Worm (Caenorhabditis elegans) whole organism, L4 larva: ENCODE measurements around the gene C45G9.9.

Source experiments
- Y105C5A.15 ChIP-seq: fragments of 200-800 bp; sonication (Bioruptor generic); IDR thresholded peaks from 2 replicates; pipeline ENCODE4 v1.3.6; 2022; ENCODE audit warnings: missing genetic modification characterization, missing compliant biosample characterization
- egl-27 ChIP-seq: sonication (generic microtip); optimal IDR thresholded peaks from 3 replicates; lab custom pipeline; 2017; ENCODE audit warnings: missing biosample characterization, missing genetic modification reagents, missing genetic modification characterization
- lin-13 ChIP-seq: fragments of 150-350 bp; optimal IDR thresholded peaks from 2 replicates; lab custom pipeline; 2014; ENCODE audit warnings: missing biosample characterization, missing genetic modification reagents, missing genetic modification characterization
- lsy-2 ChIP-seq, 2 experiments: fragments of 150-350 bp in 1 of 2; sonication (generic microtip) in 1 of 2; optimal IDR thresholded peaks; 2 replicates each; lab custom pipeline; 2014 to 2017; ENCODE audit warnings: missing biosample characterization in 2 of 2, missing genetic modification characterization in 2 of 2
- mxl-2 ChIP-seq: fragments of 200-800 bp; sonication (Bioruptor generic); conservative IDR thresholded peaks from 2 replicates; pipeline ENCODE4 v1.3.6; 2022; ENCODE audit warnings: missing genetic modification reagents, missing genetic modification characterization, missing compliant biosample characterization
- nhr-237 ChIP-seq: sonication (generic microtip); optimal IDR thresholded peaks from 2 replicates; lab custom pipeline; 2017; ENCODE audit warnings: missing biosample characterization, missing genetic modification characterization
- tra-1 ChIP-seq: fragments of 200-800 bp; sonication (Bioruptor generic); IDR thresholded peaks from 2 replicates; pipeline ENCODE4 v1.3.6; 2022; ENCODE audit warnings: missing genetic modification reagents, missing genetic modification characterization, missing compliant biosample characterization
- unc-130 ChIP-seq: sonication (generic microtip); optimal IDR thresholded peaks from 2 replicates; lab custom pipeline; 2016; ENCODE audit warnings: missing genetic modification reagents, missing genetic modification characterization, missing compliant biosample characterization
- zag-1 ChIP-seq: fragments of 150-350 bp; optimal IDR thresholded peaks from 2 replicates; lab custom pipeline; 2014; ENCODE audit warnings: missing biosample characterization, missing genetic modification characterization

- TF ChIP-seq egl-27 (no peak), nhr-237 (tag; lab: Kevin White, UChicago) (no peak), lin-13 (no peak), zag-1 (tag; lab: Kevin White, UChicago) (no peak), Y105C5A.15 (no peak), unc-130 (no peak), mxl-2 (GFP tag; lab: Robert Waterston, UW) (no peak), lsy-2 (tag; optimal IDR thresholded peaks at IDR 0.05; lab: Kevin White, UChicago) (no peak), tra-1 (GFP tag; lab: Robert Waterston, UW) (no peak)
These were observed 19.5 kb downstream of the C45G9.9 start, which contains the start of gene C45G9.6 for ce11 chrIII:5036158-5036557.
